Worm (Caenorhabditis elegans) whole organism, early embryonic: ENCODE results near the gene F13A2.10.

ENCODE experiments used
- B0310.2 ChIP-seq: sonication (generic microtip); optimal IDR thresholded peaks from 2 replicates; lab custom pipeline; 2016; ENCODE audit warnings: mild to moderate bottlenecking, missing genetic modification characterization, missing compliant biosample characterization
- F13C5.2 ChIP-seq: sonication (generic microtip); optimal IDR thresholded peaks from 2 replicates; lab custom pipeline; 2017; ENCODE audit warnings: mild to moderate bottlenecking, missing genetic modification characterization, inconsistent platforms, missing compliant biosample characterization
- aly-1 ChIP-seq: sonication (generic microtip); optimal IDR thresholded peaks from 2 replicates; lab custom pipeline; 2016; ENCODE audit warnings: missing genetic modification characterization, missing compliant biosample characterization
- ama-1 ChIP-seq: fragments of 150-350 bp; optimal IDR thresholded peaks from 2 replicates; lab custom pipeline; 2014
- ceh-13 ChIP-seq: fragments of 200-800 bp; sonication (Bioruptor generic); optimal IDR thresholded peaks from 2 replicates; lab custom pipeline; 2018; ENCODE audit warnings: mild to moderate bottlenecking, missing genetic modification characterization, missing compliant biosample characterization
- ceh-36 ChIP-seq: sonication (generic microtip); optimal IDR thresholded peaks from 2 replicates; lab custom pipeline; 2016; ENCODE audit warnings: missing genetic modification characterization, inconsistent platforms, missing compliant biosample characterization
- ets-7 ChIP-seq: sonication (generic microtip); optimal IDR thresholded peaks from 2 replicates; lab custom pipeline; 2016; ENCODE audit warnings: missing genotype, missing genetic modification characterization, missing compliant biosample characterization
- flt-1 ChIP-seq: fragments of 200-800 bp; sonication (Bioruptor generic); IDR thresholded peaks from 2 replicates; pipeline ENCODE4 v1.3.6; 2022; ENCODE audit warnings: missing genetic modification characterization, missing compliant biosample characterization
- hmbx-1 ChIP-seq: sonication (generic microtip); optimal IDR thresholded peaks from 2 replicates; lab custom pipeline; 2016; ENCODE audit warnings: mild to moderate bottlenecking, missing genetic modification characterization, missing compliant biosample characterization
- hmg-4 ChIP-seq: fragments of 200-800 bp; sonication (Bioruptor generic); optimal IDR thresholded peaks from 2 replicates; lab custom pipeline; 2018; ENCODE audit warnings: mild to moderate bottlenecking, missing genetic modification characterization, missing compliant biosample characterization
- hnd-1 ChIP-seq: sonication (generic microtip); optimal IDR thresholded peaks from 2 replicates; lab custom pipeline; 2016; ENCODE audit warnings: missing genetic modification characterization, missing compliant biosample characterization
- pes-1 ChIP-seq: fragments of 200-800 bp; sonication (Bioruptor generic); IDR thresholded peaks from 2 replicates; pipeline ENCODE4 v1.3.6; 2022; ENCODE audit warnings: missing genetic modification reagents, missing genetic modification characterization, missing compliant biosample characterization
- scrt-1 ChIP-seq: fragments of 200-800 bp; sonication (Bioruptor generic); IDR thresholded peaks from 2 replicates; pipeline ENCODE4 v1.3.6; 2022; ENCODE audit warnings: missing genetic modification characterization, missing compliant biosample characterization
- sea-1 ChIP-seq: fragments of 200-800 bp; sonication (Bioruptor generic); conservative IDR thresholded peaks from 2 replicates; pipeline ENCODE4 v1.3.6; 2022; ENCODE audit warnings: missing genetic modification characterization, missing compliant biosample characterization
- tbx-11 ChIP-seq: fragments of 200-800 bp; sonication (Bioruptor generic); IDR thresholded peaks from 2 replicates; pipeline ENCODE4 v1.3.6; 2022; ENCODE audit warnings: missing genetic modification characterization, missing compliant biosample characterization
- tbx-37 ChIP-seq: fragments of 200-800 bp; sonication (Bioruptor generic); conservative IDR thresholded peaks from 2 replicates; pipeline ENCODE4 v1.3.6; 2022; ENCODE audit warnings: missing genetic modification reagents, missing genetic modification characterization, missing compliant biosample characterization
- tra-4 ChIP-seq: sonication (generic microtip); optimal IDR thresholded peaks from 2 replicates; lab custom pipeline; 2017; ENCODE audit warnings: missing genetic modification characterization, missing compliant biosample characterization

The F13A2.10 gene

ce11 chrV:4360018-4360417 lies 26.1 kb downstream of the F13A2.10 start:
- no peak for TF ChIP-seq B0310.2 (tag; lab: Kevin White, UChicago)
- no peak for TF ChIP-seq pes-1
- no peak for TF ChIP-seq F13C5.2 (tag; lab: Kevin White, UChicago)
- no peak for TF ChIP-seq sea-1 (GFP tag; lab: Robert Waterston, UW)
- no peak for TF ChIP-seq ama-1 (lab: Kevin White, UChicago)
- no peak for TF ChIP-seq ets-7
- TF ChIP-seq tbx-11: no peak
- no peak for TF ChIP-seq tbx-37 (GFP tag; lab: Robert Waterston, UW)
- TF ChIP-seq hmg-4 (GFP tag; lab: Kevin White, UChicago): no peak
- no peak for TF ChIP-seq tra-4

ce11 chrV:4359127-4359526 lies 26.9 kb downstream of the F13A2.10 start:
- TF ChIP-seq aly-1 (tag; lab: Kevin White, UChicago): no peak
- TF ChIP-seq hmbx-1 (tag; lab: Kevin White, UChicago): no peak
- TF ChIP-seq tra-4: no peak
- TF ChIP-seq B0310.2 (tag; lab: Kevin White, UChicago): no peak
- TF ChIP-seq flt-1 (GFP tag; lab: Robert Waterston, UW): no peak
- no peak for TF ChIP-seq hmg-4 (GFP tag; lab: Kevin White, UChicago)
- no peak for TF ChIP-seq pes-1
- no peak for TF ChIP-seq tbx-37 (GFP tag; lab: Robert Waterston, UW)
- TF ChIP-seq tbx-11: no peak
- no peak for TF ChIP-seq F13C5.2 (tag; lab: Kevin White, UChicago)
- TF ChIP-seq scrt-1 (GFP tag; lab: Robert Waterston, UW): no peak
- TF ChIP-seq hnd-1 (tag; lab: Kevin White, UChicago): no peak
- no peak for TF ChIP-seq ama-1 (lab: Kevin White, UChicago)
- no peak for TF ChIP-seq ceh-13 (GFP tag; lab: Kevin White, UChicago)
- no peak for TF ChIP-seq ets-7
- no peak for TF ChIP-seq sea-1 (GFP tag; lab: Robert Waterston, UW)
- TF ChIP-seq ceh-36 (tag; lab: Kevin White, UChicago): no peak

- TF ChIP-seq tra-4 (no peak), B0310.2 (tag; lab: Kevin White, UChicago) (no peak), aly-1 (tag; lab: Kevin White, UChicago) (no peak), scrt-1 (GFP tag; lab: Robert Waterston, UW) (no peak), hnd-1 (tag; lab: Kevin White, UChicago) (no peak), tbx-37 (GFP tag; lab: Robert Waterston, UW) (no peak), F13C5.2 (tag; lab: Kevin White, UChicago) (no peak), tbx-11 (no peak), pes-1 (no peak), ceh-36 (tag; lab: Kevin White, UChicago) (no peak), ceh-13 (GFP tag; lab: Kevin White, UChicago) (no peak), hmbx-1 (tag; lab: Kevin White, UChicago) (no peak)
These were observed 28.7 kb downstream of the F13A2.10 start for ce11 chrV:4357369-4357768.

DNA sequence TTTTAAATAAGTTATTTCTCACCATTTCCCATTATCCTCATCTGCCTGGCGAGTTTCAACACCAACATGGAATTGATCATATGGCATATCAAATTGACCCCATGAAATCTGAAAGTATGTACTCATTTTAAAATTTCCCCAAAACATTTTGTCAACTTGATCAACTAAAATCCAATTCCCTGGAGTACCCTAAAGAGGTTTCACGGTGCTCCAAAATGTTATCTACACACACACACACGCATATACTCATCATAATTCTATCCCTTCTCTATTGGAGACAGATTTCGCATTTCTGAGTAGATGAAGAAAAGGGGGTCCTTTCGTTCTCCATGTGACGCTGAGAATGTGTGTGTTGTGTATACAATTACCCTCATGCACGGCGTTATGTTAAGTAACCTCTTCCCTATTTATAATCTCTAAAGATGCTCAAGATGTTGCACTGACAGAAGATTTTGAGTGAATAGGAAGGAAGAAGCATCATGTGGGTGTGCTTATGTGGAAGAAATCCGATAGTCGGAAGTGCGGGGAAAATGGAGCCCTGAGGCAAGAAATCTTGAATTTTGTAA lies 29.9 kb downstream of the F13A2.10 start:
- TF ChIP-seq tbx-37 (GFP tag; lab: Robert Waterston, UW) (no peak), hmg-4 (GFP tag; lab: Kevin White, UChicago) (no peak), ama-1 (lab: Kevin White, UChicago) (no peak), scrt-1 (GFP tag; lab: Robert Waterston, UW) (no peak), hnd-1 (tag; lab: Kevin White, UChicago) (no peak), tra-4 (no peak), ceh-13 (GFP tag; lab: Kevin White, UChicago) (no peak), hmbx-1 (tag; lab: Kevin White, UChicago) (no peak)

DNA sequence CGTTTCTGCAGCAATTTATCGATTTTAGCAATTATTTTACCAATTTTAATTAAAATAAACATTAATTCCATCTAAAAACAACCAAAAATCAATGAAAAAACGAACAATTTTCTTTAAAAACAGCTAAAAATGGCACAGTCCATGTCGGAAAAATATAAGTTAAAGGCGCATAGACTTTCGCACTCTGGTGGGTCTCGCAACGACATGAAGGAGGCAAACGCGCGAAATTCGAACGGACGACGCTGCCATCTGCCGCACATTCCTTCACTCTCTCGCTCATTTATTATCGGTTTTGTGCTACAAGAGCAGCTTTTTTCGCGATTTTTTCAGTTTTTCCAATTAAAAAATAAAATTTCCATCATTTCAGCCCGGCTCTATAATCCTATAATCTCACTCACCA lies 39.3 kb downstream of the F13A2.10 start, which contains the start of gene mcm-7:
mcm-7 (plus strand) TSS at position 368 of the 400 bp plus-strand sequence.
- no peak for TF ChIP-seq pes-1

DNA sequence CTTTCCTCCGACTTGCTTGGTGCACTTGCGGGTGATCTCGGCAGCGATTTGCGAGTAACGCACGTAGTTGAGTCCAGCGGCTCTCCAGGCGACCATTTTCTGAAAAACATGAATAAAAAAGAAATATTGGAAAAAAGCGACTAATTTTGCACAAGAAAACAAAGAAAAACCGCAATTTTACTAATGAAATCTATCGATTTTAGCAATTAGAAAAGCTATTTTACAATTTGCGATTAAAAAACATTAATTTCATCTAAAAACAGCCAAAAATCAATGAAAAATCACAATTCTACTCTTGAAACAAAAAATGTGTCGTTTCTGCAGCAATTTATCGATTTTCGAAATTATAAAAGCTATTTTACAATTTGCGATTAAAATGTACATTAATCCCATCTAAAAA lies 39.7 kb downstream of the F13A2.10 start, which contains the start of gene hpo-18:
hpo-18 (minus strand) TSS at position 101 of the 400 bp plus-strand sequence.
- TF ChIP-seq B0310.2 (tag; lab: Kevin White, UChicago) (no peak), ets-7 (no peak), scrt-1 (GFP tag; lab: Robert Waterston, UW) (no peak), ceh-13 (GFP tag; lab: Kevin White, UChicago) (no peak), flt-1 (GFP tag; lab: Robert Waterston, UW) (no peak), tbx-11 (no peak), F13C5.2 (tag; lab: Kevin White, UChicago) (no peak), pes-1 (no peak), ceh-36 (tag; lab: Kevin White, UChicago) (no peak), sea-1 (GFP tag; lab: Robert Waterston, UW) (no peak), hmbx-1 (tag; lab: Kevin White, UChicago) (no peak), hnd-1 (tag; lab: Kevin White, UChicago) (no peak), tbx-37 (GFP tag; lab: Robert Waterston, UW) (no peak), hmg-4 (GFP tag; lab: Kevin White, UChicago) (no peak), aly-1 (tag; lab: Kevin White, UChicago) (no peak), tra-4 (no peak), ama-1 (lab: Kevin White, UChicago) (no peak)

DNA sequence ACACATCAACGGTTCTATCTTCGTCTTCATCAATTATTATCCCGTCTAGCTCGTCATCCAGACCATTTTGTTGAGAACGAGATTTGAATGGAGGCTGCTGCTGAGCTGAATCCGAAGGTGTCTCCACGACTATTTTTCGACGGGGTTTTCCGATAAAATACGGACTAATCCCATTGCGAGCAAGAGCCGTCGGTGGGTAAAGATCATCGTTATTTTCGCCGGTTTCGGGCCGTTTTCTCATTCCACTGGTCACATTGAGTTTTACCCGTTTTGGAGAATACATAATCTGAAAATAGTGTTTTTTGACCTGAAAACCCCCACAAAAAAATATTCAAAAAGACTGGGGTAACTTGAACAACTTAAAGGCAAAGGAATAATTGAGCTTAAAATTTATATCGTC lies 40.4 kb downstream of the F13A2.10 start, which contains the start of gene figl-1:
figl-1 (minus strand) TSS at position 286 of the 400 bp plus-strand sequence.
- TF ChIP-seq tra-4 (no peak), ets-7 (no peak), ama-1 (lab: Kevin White, UChicago) (no peak), scrt-1 (GFP tag; lab: Robert Waterston, UW) (no peak), hmbx-1 (tag; lab: Kevin White, UChicago) (no peak)
